Worm (Caenorhabditis elegans): ENCODE measurements around the gene hmgs-1.

ce11 chrV:5672270-5672669 lies 12.1 kb downstream of the hmgs-1 start:
- TF ChIP-seq lsy-2 (tag; optimal IDR thresholded peaks at IDR 0.05): no peak
- TF ChIP-seq ztf-11 (tag; optimal IDR thresholded peaks at IDR 0.05): no peak

All from whole organism, L4 larva.